Fruit fly (Drosophila melanogaster): ENCODE data around the gene mEFG1.

dm6 chr2L:7262580-7262979 lies 39.7 kb upstream of the mEFG1 start:
- no peak for TF ChIP-seq h (GFP tag; optimal IDR thresholded peaks at IDR 0.05)
- no peak for TF ChIP-seq GATAd (GFP tag; optimal IDR thresholded peaks at IDR 0.05)

All from whole organism, wandering third instar larva.